Fruit fly (Drosophila melanogaster) whole organism, embryonic: ENCODE measurements around the gene sad.

Experiments used
- ATbp ChIP-seq: fragments of 200-800 bp; sonication (Bioruptor generic); optimal IDR thresholded peaks from 2 replicates; lab custom pipeline; 2017; ENCODE audit warnings: missing biosample characterization, mild to moderate bottlenecking, missing genetic modification characterization, missing genetic modification reagents
- Ada2b ChIP-seq: fragments of 200-800 bp; sonication (Bioruptor generic); IDR thresholded peaks from 2 replicates; pipeline ENCODE4 v1.3.6; 2022; ENCODE audit warnings: missing biosample characterization, missing genetic modification characterization
- CG10267 ChIP-seq: fragments of 200-800 bp; sonication (Bioruptor generic); optimal IDR thresholded peaks from 2 replicates; lab custom pipeline; 2018; ENCODE audit warnings: missing biosample characterization, mild to moderate bottlenecking, missing genetic modification characterization, moderate library complexity
- CG10366 ChIP-seq: fragments of 200-800 bp; sonication (Bioruptor generic); IDR thresholded peaks from 2 replicates; pipeline ENCODE4 v1.3.6; 2022; ENCODE audit warnings: missing biosample characterization, missing genetic modification characterization
- CG15479 ChIP-seq: fragments of 200-800 bp; sonication (Bioruptor generic); optimal IDR thresholded peaks from 3 replicates; lab custom pipeline; 2019; ENCODE audit warnings: missing biosample characterization, mild to moderate bottlenecking, missing genetic modification characterization, moderate library complexity
- CG15514 ChIP-seq: fragments of 200-800 bp; sonication (Bioruptor generic); optimal IDR thresholded peaks from 3 replicates; lab custom pipeline; 2017; ENCODE audit warnings: missing biosample characterization, missing genetic modification characterization, mild to moderate bottlenecking, moderate library complexity, missing genetic modification reagents
- CG17186 ChIP-seq: fragments of 200-800 bp; sonication (Bioruptor generic); optimal IDR thresholded peaks from 3 replicates; lab custom pipeline; 2017; ENCODE audit warnings: missing biosample characterization, missing genetic modification reagents, missing genetic modification characterization
- CG17829 ChIP-seq: fragments of 200-800 bp; optimal IDR thresholded peaks from 2 replicates; lab custom pipeline; 2019; ENCODE audit warnings: missing biosample characterization, mild to moderate bottlenecking, missing genetic modification characterization, moderate library complexity
- CG3847 ChIP-seq: fragments of 200-800 bp; sonication (Bioruptor generic); IDR thresholded peaks from 2 replicates; pipeline ENCODE4 v1.3.6; 2022; ENCODE audit warnings: missing biosample characterization, missing genetic modification characterization
- CG4282 ChIP-seq: fragments of 200-800 bp; sonication (Bioruptor generic); optimal IDR thresholded peaks from 2 replicates; lab custom pipeline; 2016; ENCODE audit warnings: missing biosample characterization, missing genetic modification characterization
- CG4424 ChIP-seq: fragments of 200-800 bp; sonication (Bioruptor generic); optimal IDR thresholded peaks from 3 replicates; lab custom pipeline; 2016; ENCODE audit warnings: missing biosample characterization, missing genetic modification characterization
- CG7372 ChIP-seq: fragments of 200-800 bp; sonication (Bioruptor generic); IDR thresholded peaks from 2 replicates; pipeline ENCODE4 v1.3.6; 2022; ENCODE audit warnings: missing biosample characterization, missing genetic modification characterization
- CG7556 ChIP-seq: fragments of 200-800 bp; sonication (Bioruptor generic); optimal IDR thresholded peaks from 2 replicates; lab custom pipeline; 2017; ENCODE audit warnings: missing biosample characterization, mild to moderate bottlenecking, missing genetic modification characterization
- CG8281 ChIP-seq: fragments of 200-800 bp; sonication (Bioruptor generic); optimal IDR thresholded peaks from 2 replicates; lab custom pipeline; 2018; ENCODE audit warnings: missing biosample characterization, mild to moderate bottlenecking, missing genetic modification characterization, moderate library complexity
- CG9609 ChIP-seq: fragments of 200-800 bp; sonication (Bioruptor generic); optimal IDR thresholded peaks from 3 replicates; lab custom pipeline; 2016; ENCODE audit warnings: missing biosample characterization, missing genetic modification characterization
- Camta ChIP-seq: fragments of 200-800 bp; sonication (Bioruptor generic); optimal IDR thresholded peaks from 2 replicates; lab custom pipeline; 2016; ENCODE audit warnings: missing biosample characterization, missing genetic modification characterization
- Dad ChIP-seq: fragments of 200-800 bp; sonication (Bioruptor generic); optimal IDR thresholded peaks from 3 replicates; lab custom pipeline; 2016; ENCODE audit warnings: missing biosample characterization, missing genetic modification characterization
- Dll ChIP-seq: fragments of 200-800 bp; sonication (Bioruptor generic); IDR thresholded peaks from 4 replicates; pipeline ENCODE4 v1.3.6; 2022; ENCODE audit warnings: missing biosample characterization, missing genetic modification characterization; ENCODE audit not compliant: partially characterized antibody
- Eip74EF ChIP-seq, 2 experiments: fragments of 200-800 bp in 1 of 2; fragments of >200 bp in 1 of 2; sonication (Bioruptor generic) in 1 of 2; optimal IDR thresholded peaks; 2 replicates each; lab custom pipeline; 2017 to 2019; ENCODE audit warnings: missing biosample characterization in 2 of 2, missing genetic modification characterization in 2 of 2, mild to moderate bottlenecking in 1 of 2, moderate library complexity in 1 of 2
- Ets65A ChIP-seq: fragments of 200-800 bp; sonication (Bioruptor generic); peaks from one replicate; lab custom pipeline; 2016; ENCODE audit warnings: missing biosample characterization, missing genetic modification characterization
- Fer3 ChIP-seq: fragments of 200-800 bp; sonication (Bioruptor generic); optimal IDR thresholded peaks from 2 replicates; lab custom pipeline; 2018; ENCODE audit warnings: missing biosample characterization, mild to moderate bottlenecking, missing genetic modification characterization, moderate library complexity
- HLH3B ChIP-seq: fragments of 200-800 bp; sonication (Bioruptor generic); IDR thresholded peaks from 2 replicates; pipeline ENCODE4 v1.3.6; 2022; ENCODE audit warnings: missing biosample characterization, missing genetic modification characterization
- Hr39 ChIP-seq: fragments of >200 bp; optimal IDR thresholded peaks from 2 replicates; lab custom pipeline; 2017
- Med ChIP-seq: fragments of 200-800 bp; sonication (Bioruptor generic); peaks from one replicate; lab custom pipeline; 2016; ENCODE audit warnings: missing biosample characterization, missing genetic modification characterization, mild to moderate bottlenecking, inconsistent platforms, moderate library complexity
- Sin3A ChIP-seq: fragments of >200 bp; optimal IDR thresholded peaks from 2 replicates; lab custom pipeline; 2018
- Usf ChIP-seq: fragments of 200-800 bp; sonication (Bioruptor generic); optimal IDR thresholded peaks from 2 replicates; lab custom pipeline; 2017; ENCODE audit warnings: missing genotype, missing biosample characterization, missing genetic modification characterization
- abd-A ChIP-seq: fragments of 200-800 bp; sonication (Bioruptor generic); optimal IDR thresholded peaks from 3 replicates; lab custom pipeline; 2019; ENCODE audit warnings: missing biosample characterization, mild to moderate bottlenecking, missing genetic modification characterization, moderate library complexity
- ac ChIP-seq: fragments of 200-800 bp; sonication (Bioruptor generic); optimal IDR thresholded peaks from 3 replicates; lab custom pipeline; 2017; ENCODE audit warnings: missing biosample characterization, mild to moderate bottlenecking, missing genetic modification characterization
- ara ChIP-seq: fragments of 200-800 bp; sonication (Bioruptor generic); IDR thresholded peaks from 2 replicates; pipeline ENCODE4 v1.3.6; 2022; ENCODE audit warnings: missing biosample characterization, missing genetic modification characterization
- bab2 ChIP-seq: fragments of 200-800 bp; sonication (Bioruptor generic); optimal IDR thresholded peaks from 2 replicates; lab custom pipeline; 2016; ENCODE audit warnings: missing biosample characterization, missing genetic modification characterization
- cad ChIP-seq: fragments of >200 bp; optimal IDR thresholded peaks from 2 replicates; lab custom pipeline; 2017; ENCODE audit warnings: missing biosample characterization, missing genetic modification characterization
- danr ChIP-seq: fragments of 200-800 bp; sonication (Bioruptor generic); IDR thresholded peaks from 2 replicates; pipeline ENCODE4 v1.3.6; 2022; ENCODE audit warnings: missing biosample characterization, missing genetic modification characterization
- dmrt11E ChIP-seq: fragments of 200-800 bp; sonication (Bioruptor generic); optimal IDR thresholded peaks from 3 replicates; lab custom pipeline; 2018; ENCODE audit warnings: missing biosample characterization, mild to moderate bottlenecking, missing genetic modification characterization, moderate library complexity
- emc ChIP-seq: fragments of 200-800 bp; sonication (Bioruptor generic); optimal IDR thresholded peaks from 2 replicates; lab custom pipeline; 2016; ENCODE audit warnings: missing biosample characterization, missing genetic modification characterization
- eyg ChIP-seq: fragments of 200-800 bp; sonication (Bioruptor generic); optimal IDR thresholded peaks from 3 replicates; lab custom pipeline; 2016; ENCODE audit warnings: missing biosample characterization, missing genetic modification characterization
- fru ChIP-seq: fragments of >200 bp; optimal IDR thresholded peaks from 2 replicates; lab custom pipeline; 2017
- gce ChIP-seq: fragments of 200-800 bp; sonication (Bioruptor generic); IDR thresholded peaks from 3 replicates; pipeline ENCODE4 v1.3.6; 2022; ENCODE audit warnings: missing biosample characterization, missing genetic modification characterization
- gcm ChIP-seq: fragments of 200-800 bp; sonication (Bioruptor generic); optimal IDR thresholded peaks from 2 replicates; lab custom pipeline; 2019; ENCODE audit warnings: missing biosample characterization, mild to moderate bottlenecking, missing genetic modification characterization, moderate library complexity
- h ChIP-seq: fragments of >200 bp; optimal IDR thresholded peaks from 2 replicates; lab custom pipeline; 2017
- klu ChIP-seq: fragments of 200-800 bp; sonication (Bioruptor generic); IDR thresholded peaks from 2 replicates; pipeline ENCODE4 v1.3.6; 2022; ENCODE audit warnings: missing biosample characterization, missing genetic modification characterization
- lola ChIP-seq, 3 experiments: fragments of >200 bp in 2 of 3; fragments of 200-800 bp in 1 of 3; sonication (Bioruptor generic) in 1 of 3; optimal IDR thresholded peaks; 2 replicates each; lab custom pipeline; 2017 to 2019; ENCODE audit warnings: missing biosample characterization in 3 of 3, missing genetic modification characterization in 3 of 3, mild to moderate bottlenecking in 1 of 3, moderate library complexity in 1 of 3
- maf-S ChIP-seq: fragments of 200-800 bp; sonication (Bioruptor generic); optimal IDR thresholded peaks from 2 replicates; lab custom pipeline; 2016; ENCODE audit warnings: missing biosample characterization, missing genetic modification characterization
- nerfin-2 ChIP-seq: fragments of 200-800 bp; sonication (Bioruptor generic); IDR thresholded peaks from 2 replicates; pipeline ENCODE4 v1.3.6; 2022; ENCODE audit warnings: missing biosample characterization, missing genetic modification characterization; ENCODE audit not compliant: partially characterized antibody
- otp ChIP-seq: fragments of 200-800 bp; sonication (Bioruptor generic); IDR thresholded peaks from 3 replicates; pipeline ENCODE4, ENCODE4 v1.3.6; 2022; ENCODE audit warnings: missing biosample characterization, missing genetic modification characterization
- psq ChIP-seq: fragments of 200-800 bp; sonication (Bioruptor generic); optimal IDR thresholded peaks from 2 replicates; lab custom pipeline; 2017; ENCODE audit warnings: missing biosample characterization, missing genetic modification characterization
- rib ChIP-seq: fragments of 200-800 bp; sonication (Bioruptor generic); IDR thresholded peaks from 2 replicates; pipeline ENCODE4 v1.3.6; 2022; ENCODE audit warnings: missing biosample characterization, missing genetic modification characterization
- salm ChIP-seq: fragments of 200-800 bp; sonication (Bioruptor generic); optimal IDR thresholded peaks from 2 replicates; lab custom pipeline; 2018; ENCODE audit warnings: missing biosample characterization, mild to moderate bottlenecking, missing genetic modification characterization
- sima ChIP-seq: fragments of 200-800 bp; sonication (Bioruptor generic); optimal IDR thresholded peaks from 2 replicates; lab custom pipeline; 2016; ENCODE audit warnings: missing biosample characterization, missing genetic modification characterization
- ttk ChIP-seq: fragments of 200-800 bp; sonication (Bioruptor generic); IDR thresholded peaks from 2 replicates; pipeline ENCODE4 v2.1.2; 2022; ENCODE audit warnings: missing biosample characterization, missing genetic modification characterization
- wek ChIP-seq: fragments of 200-800 bp; sonication (Bioruptor generic); optimal IDR thresholded peaks from 3 replicates; lab custom pipeline; 2018; ENCODE audit warnings: missing biosample characterization, mild to moderate bottlenecking, missing genetic modification characterization, moderate library complexity

The sad gene

dm6 chr3R:11887114-11888037 is 10.3 kb downstream of the sad start, which contains the start of gene mthl5 (continued):
- peak; percentile 31 for TF ChIP-seq ac (GFP tag; lab: Kevin White, UChicago)
- TF ChIP-seq Usf (GFP tag; lab: Kevin White, UChicago), result peak; percentile 73
- TF ChIP-seq ttk (GFP tag; lab: Robert Waterston, UW), result peak; percentile 75
- peak; percentile 81 for TF ChIP-seq Camta (GFP tag; lab: Kevin White, UChicago)
- peak; percentile 76 for TF ChIP-seq ATbp (GFP tag; lab: Kevin White, UChicago)
- TF ChIP-seq ara (GFP tag; lab: Robert Waterston, UW), result peak; percentile 74; the same call in 1 of the 2 replicates
- peak; percentile 77 for TF ChIP-seq CG10366 (GFP tag; lab: Robert Waterston, UW)
- TF ChIP-seq bab2 (GFP tag; lab: Kevin White, UChicago), result peak; percentile 87
- no peak for TF ChIP-seq Sin3A (lab: Kevin White, UChicago)
- no peak for TF ChIP-seq sima
- peak; percentile 67 for TF ChIP-seq klu
- peak; percentile 79 for TF ChIP-seq CG4424
- TF ChIP-seq abd-A (tag; lab: Kevin White, UChicago), result no peak
- peak; percentile 43; the same call in 2 of the 3 replicates for TF ChIP-seq gce (GFP tag; lab: Robert Waterston, UW)
- TF ChIP-seq CG17186 (GFP tag; lab: Kevin White, UChicago), result peak; percentile 34
- TF ChIP-seq Fer3 (tag; lab: Kevin White, UChicago), result peak; percentile 57
- TF ChIP-seq CG10267, result peak; percentile 80
- TF ChIP-seq Eip74EF (GFP tag; optimal IDR thresholded peaks at IDR 0.05; lab: Kevin White, UChicago), result peak in 1 of 2 experiments; percentile 77
- peak; percentile 88 for TF ChIP-seq CG7556 (GFP tag; lab: Kevin White, UChicago)
- TF ChIP-seq Ada2b, result peak; percentile 73
- TF ChIP-seq cad, result no peak
- TF ChIP-seq dmrt11E (tag; lab: Kevin White, UChicago), result peak; percentile 91
- TF ChIP-seq otp (GFP tag; lab: Robert Waterston, UW), result peak; percentile 58; the same call in 1 of the 3 replicates
- peak; percentile 79 for TF ChIP-seq gcm
- peak; percentile 70 for TF ChIP-seq salm (tag; lab: Kevin White, UChicago)
- peak; percentile 21 for TF ChIP-seq wek
- TF ChIP-seq Hr39, result no peak
- no peak for TF ChIP-seq fru (lab: Kevin White, UChicago)
- TF ChIP-seq CG8281 (tag; lab: Kevin White, UChicago), result peak; percentile 62
- 0 out of 4 replicates have a peak, but pooled peaks have one; percentile 12 for TF ChIP-seq Dll (GFP tag; lab: Robert Waterston, UW)
- TF ChIP-seq eyg (GFP tag; lab: Kevin White, UChicago), result no peak
- peak; percentile 73 for TF ChIP-seq CG9609
- TF ChIP-seq psq, result peak; percentile 56
- TF ChIP-seq h (lab: Kevin White, UChicago), result no peak
- TF ChIP-seq CG17829 (tag; lab: Kevin White, UChicago), result peak; percentile 84
- TF ChIP-seq maf-S (GFP tag; lab: Kevin White, UChicago), result peak; percentile 64
- TF ChIP-seq Ets65A (GFP tag; lab: Kevin White, UChicago), result peak; percentile 95
- TF ChIP-seq emc (GFP tag; lab: Kevin White, UChicago), result peak; percentile 32
- TF ChIP-seq Dad (GFP tag; lab: Kevin White, UChicago), result peak; percentile 70
- no peak for TF ChIP-seq rib
- TF ChIP-seq lola (GFP tag; optimal IDR thresholded peaks at IDR 0.05; lab: Kevin White, UChicago), result peak in 1 of 3 experiments; percentile 89
- peak; percentile 96 for TF ChIP-seq Med (GFP tag; lab: Kevin White, UChicago)
- peak; percentile 73 for TF ChIP-seq HLH3B (GFP tag; lab: Robert Waterston, UW)
- TF ChIP-seq CG4282, result peak; percentile 4
- TF ChIP-seq nerfin-2 (GFP tag; lab: Robert Waterston, UW), result no peak
- peak; percentile 63 for TF ChIP-seq CG3847 (GFP tag; lab: Robert Waterston, UW)
- peak; percentile 39 for TF ChIP-seq CG15514 (GFP tag; lab: Kevin White, UChicago)
- TF ChIP-seq CG7372, result peak; percentile 15; the same call in 1 of the 2 replicates
- TF ChIP-seq danr (GFP tag; lab: Robert Waterston, UW), result peak; percentile 65
- TF ChIP-seq CG15479 (GFP tag; lab: Kevin White, UChicago), result no peak
